Fruit fly (Drosophila melanogaster) whole organism, adult: ENCODE results near the gene Mtr3.

Experiments used
- CG11617 ChIP-seq: fragments of 200-800 bp; sonication (Bioruptor generic); optimal IDR thresholded peaks from 2 replicates; lab custom pipeline; 2017; ENCODE audit warnings: mild to moderate bottlenecking, missing biosample characterization, missing genetic modification reagents, missing genetic modification characterization
- CG7045 ChIP-seq: fragments of 200-800 bp; sonication (Bioruptor generic); optimal IDR thresholded peaks from 2 replicates; lab custom pipeline; 2017; ENCODE audit warnings: missing biosample characterization, mild to moderate bottlenecking, missing genetic modification characterization
- Clk ChIP-seq: fragments of 200-800 bp; sonication (Bioruptor generic); optimal IDR thresholded peaks from 2 replicates; lab custom pipeline; 2017; ENCODE audit warnings: missing biosample characterization, missing genetic modification characterization
- Hr96 ChIP-seq: fragments of 200-800 bp; sonication (Bioruptor generic); optimal IDR thresholded peaks from 2 replicates; lab custom pipeline; 2016; ENCODE audit warnings: missing biosample characterization, missing genetic modification characterization
- cic ChIP-seq: fragments of 200-800 bp; sonication (Bioruptor generic); optimal IDR thresholded peaks from 2 replicates; lab custom pipeline; 2017; ENCODE audit warnings: missing biosample characterization, mild to moderate bottlenecking, missing genetic modification characterization, moderate library complexity
- cnc ChIP-seq, 2 experiments: fragments of >200 bp; optimal IDR thresholded peaks; 2 replicates each; lab custom pipeline; 2017
- kay ChIP-seq: fragments of 200-800 bp; sonication (Bioruptor generic); peaks from one replicate; lab custom pipeline; 2016; ENCODE audit warnings: missing biosample characterization, missing genetic modification characterization, borderline replicate concordance
- toe ChIP-seq: fragments of 200-800 bp; sonication (Bioruptor generic); optimal IDR thresholded peaks from 2 replicates; lab custom pipeline; 2016; ENCODE audit warnings: missing biosample characterization, missing genetic modification characterization

dm6 chr3L:19899308-19899927 is 14.1 kb downstream of the Mtr3 start:
- TF ChIP-seq toe (GFP tag; lab: Kevin White, UChicago) (no peak), kay (peak; percentile 95), CG7045 (GFP tag; lab: Kevin White, UChicago) (no peak), Hr96 (no peak), cnc (optimal IDR thresholded peaks at IDR 0.05; lab: Kevin White, UChicago) (no peak), cic (GFP tag; lab: Kevin White, UChicago) (peak; percentile 73), CG11617 (GFP tag; lab: Kevin White, UChicago) (peak; percentile 14), Clk (GFP tag; lab: Kevin White, UChicago) (no peak)
